Fruit fly (Drosophila melanogaster) whole organism, wandering third instar larva: ENCODE results near the gene CG17362.
A peak's percentile ranks its signal among the peaks of the same experiment; 100 is the strongest.

Experiments
- Abd-B ChIP-seq: fragments of >200 bp; optimal IDR thresholded peaks from 2 replicates; lab custom pipeline; 2017; ENCODE audit warnings: missing biosample characterization, missing genetic modification characterization
- CG32264 ChIP-seq: fragments of 200-800 bp; sonication (Bioruptor generic); optimal IDR thresholded peaks from 2 replicates; lab custom pipeline; 2016; ENCODE audit warnings: missing biosample characterization, missing genetic modification characterization
- CG9705 ChIP-seq: fragments of 200-800 bp; sonication (Bioruptor generic); optimal IDR thresholded peaks from 2 replicates; lab custom pipeline; 2018; ENCODE audit warnings: missing biosample characterization, mild to moderate bottlenecking, missing genetic modification characterization
- CrebA ChIP-seq: fragments of 200-800 bp; sonication (Bioruptor generic); optimal IDR thresholded peaks from 2 replicates; lab custom pipeline; 2016; ENCODE audit warnings: missing biosample characterization, mild to moderate bottlenecking, missing genetic modification characterization, borderline replicate concordance
- Dfd ChIP-seq: fragments of >200 bp; optimal IDR thresholded peaks from 2 replicates; lab custom pipeline; 2017; ENCODE audit warnings: missing biosample characterization, missing genetic modification characterization
- Dif ChIP-seq: fragments of 200-275, 200-300 bp; sonication (Bioruptor generic); optimal IDR thresholded peaks from 2 replicates; lab custom pipeline; 2018; ENCODE audit warnings: missing biosample characterization, missing genetic modification characterization; ENCODE audit not compliant: partially characterized antibody
- GATAd ChIP-seq: sonication (Bioruptor generic); optimal IDR thresholded peaks from 2 replicates; lab custom pipeline; 2016; ENCODE audit warnings: missing biosample characterization, missing genetic modification characterization
- HLH106 ChIP-seq: fragments of 200-800 bp; optimal IDR thresholded peaks from 3 replicates; lab custom pipeline; 2019; ENCODE audit warnings: missing biosample characterization, mild to moderate bottlenecking, missing genetic modification characterization, moderate library complexity
- Hnf4 ChIP-seq: fragments of 200-800 bp; sonication (Bioruptor generic); optimal IDR thresholded peaks from 2 replicates; lab custom pipeline; 2016; ENCODE audit warnings: missing biosample characterization, mild to moderate bottlenecking, missing genetic modification characterization
- Hr78 ChIP-seq: fragments of >200 bp; optimal IDR thresholded peaks from 2 replicates; lab custom pipeline; 2017; ENCODE audit warnings: missing biosample characterization, missing genetic modification characterization
- Hr83 ChIP-seq: fragments of 200-300 bp; sonication (Bioruptor generic); optimal IDR thresholded peaks from 2 replicates; lab custom pipeline; 2016; ENCODE audit warnings: missing biosample characterization, mild to moderate bottlenecking, missing genetic modification characterization, moderate library complexity; ENCODE audit not compliant: poor library complexity, severe bottlenecking
- Mio ChIP-seq: sonication (Bioruptor generic); optimal IDR thresholded peaks from 2 replicates; lab custom pipeline; 2016; ENCODE audit warnings: missing biosample characterization, missing genetic modification characterization
- Myc ChIP-seq: fragments of >200 bp; optimal IDR thresholded peaks from 2 replicates; lab custom pipeline; 2017
- N ChIP-seq: fragments of >200 bp; optimal IDR thresholded peaks from 2 replicates; lab custom pipeline; 2018; ENCODE audit warnings: missing biosample characterization, missing external identifiers, missing genetic modification characterization
- Sp1 ChIP-seq: fragments of 200-800 bp; sonication (Bioruptor generic); optimal IDR thresholded peaks from 3 replicates; lab custom pipeline; 2019; ENCODE audit warnings: missing biosample characterization, mild to moderate bottlenecking, missing genetic modification characterization, moderate library complexity
- dl ChIP-seq, 2 experiments: fragments of 175-275, 200-275 bp in 1 of 2; fragments of 200-275 bp in 1 of 2; sonication (Bioruptor generic); optimal IDR thresholded peaks; lab custom pipeline; 2018; ENCODE audit warnings: mild to moderate bottlenecking in 2 of 2, missing biosample characterization in 2 of 2, missing genetic modification characterization in 2 of 2, moderate library complexity in 2 of 2; ENCODE audit not compliant: partially characterized antibody in 2 of 2, insufficient read depth in 1 of 2
- dmrt93B ChIP-seq: fragments of 200-800 bp; sonication (Bioruptor generic); optimal IDR thresholded peaks from 2 replicates; lab custom pipeline; 2018; ENCODE audit warnings: missing biosample characterization, mild to moderate bottlenecking, missing genetic modification characterization
- dsf ChIP-seq: sonication (Bioruptor generic); optimal IDR thresholded peaks from 2 replicates; lab custom pipeline; 2016; ENCODE audit warnings: missing biosample characterization, missing genetic modification characterization, borderline replicate concordance
- ey ChIP-seq: fragments of 200-800 bp; sonication (Bioruptor generic); optimal IDR thresholded peaks from 2 replicates; lab custom pipeline; 2016; ENCODE audit warnings: missing biosample characterization, missing genetic modification characterization
- fru ChIP-seq: fragments of 200-800 bp; sonication (Bioruptor generic); optimal IDR thresholded peaks from 3 replicates; lab custom pipeline; 2016; ENCODE audit warnings: missing biosample characterization, mild to moderate bottlenecking, missing genetic modification characterization
- h ChIP-seq: fragments of 200-800 bp; sonication (Bioruptor generic); optimal IDR thresholded peaks from 3 replicates; lab custom pipeline; 2016; ENCODE audit warnings: missing biosample characterization, mild to moderate bottlenecking, missing genetic modification characterization
- jim ChIP-seq: fragments of 175-275, 200-325 bp; sonication (Bioruptor generic); optimal IDR thresholded peaks from 2 replicates; lab custom pipeline; 2016; ENCODE audit warnings: missing biosample characterization, mild to moderate bottlenecking, missing genetic modification characterization
- lola ChIP-seq: fragments of >200 bp; optimal IDR thresholded peaks from 2 replicates; lab custom pipeline; 2017; ENCODE audit warnings: missing biosample characterization, missing genetic modification characterization
- psq ChIP-seq: fragments of 200-800 bp; sonication (Bioruptor generic); optimal IDR thresholded peaks from 3 replicates; lab custom pipeline; 2017; ENCODE audit warnings: missing biosample characterization, mild to moderate bottlenecking, missing genetic modification characterization, moderate library complexity
- rgr ChIP-seq: fragments of 200-800 bp; sonication (Bioruptor generic); optimal IDR thresholded peaks from 3 replicates; lab custom pipeline; 2016; ENCODE audit warnings: missing biosample characterization, mild to moderate bottlenecking, missing genetic modification characterization
- sage ChIP-seq: fragments of 200-800 bp; sonication (Bioruptor generic); optimal IDR thresholded peaks from 2 replicates; lab custom pipeline; 2016; ENCODE audit warnings: missing biosample characterization, mild to moderate bottlenecking, missing genetic modification characterization
- tai ChIP-seq: sonication (Bioruptor generic); optimal IDR thresholded peaks from 2 replicates; lab custom pipeline; 2016; ENCODE audit warnings: missing biosample characterization, missing genetic modification characterization
- woc ChIP-seq: sonication (Bioruptor generic); optimal IDR thresholded peaks from 2 replicates; lab custom pipeline; 2016; ENCODE audit warnings: missing biosample characterization, mild to moderate bottlenecking, missing genetic modification characterization

Gene CG17362

dm6 chr3L:13965502-13965843 lies 20.9 kb upstream of the CG17362 start:
- TF ChIP-seq HLH106 (tag; lab: Kevin White, UChicago), result no peak
- no peak for TF ChIP-seq Mio (GFP tag; lab: Kevin White, UChicago)
- TF ChIP-seq Hr78, result no peak
- no peak for TF ChIP-seq dmrt93B
- TF ChIP-seq psq (GFP tag; lab: Kevin White, UChicago), result no peak
- no peak for TF ChIP-seq Dif (GFP tag; lab: Kevin White, UChicago)
- TF ChIP-seq Myc (lab: Kevin White, UChicago), result no peak
- TF ChIP-seq dsf (GFP tag; lab: Kevin White, UChicago), result no peak
- no peak for TF ChIP-seq rgr (GFP tag; lab: Kevin White, UChicago)
- no peak for TF ChIP-seq Sp1 (GFP tag; lab: Kevin White, UChicago)
- TF ChIP-seq dl (GFP tag; optimal IDR thresholded peaks at IDR 0.05; lab: Kevin White, UChicago; ENCODE audit: insufficient read depth in 1 of 2, partially characterized antibody in 2 of 2), result no peak
- TF ChIP-seq CG9705 (GFP tag; lab: Kevin White, UChicago), result no peak
- TF ChIP-seq GATAd (GFP tag; lab: Kevin White, UChicago), result no peak
- no peak for TF ChIP-seq Dfd (GFP tag; lab: Kevin White, UChicago)
- no peak for TF ChIP-seq sage (GFP tag; lab: Kevin White, UChicago)
- no peak for TF ChIP-seq tai (GFP tag; lab: Kevin White, UChicago)
- TF ChIP-seq CG32264 (GFP tag; lab: Kevin White, UChicago), result no peak

dm6 chr3L:13973377-13974111 lies 12.9 kb upstream of the CG17362 start, which contains the start of the genes CG13738 and Hsc70-1:
CG13738 (minus strand) TSS chr3L:13973477.
Hsc70-1 (plus strand) TSS chr3L:13974061.
- TF ChIP-seq psq (GFP tag; lab: Kevin White, UChicago) (no peak), lola (GFP tag; lab: Kevin White, UChicago) (no peak), h (GFP tag; lab: Kevin White, UChicago) (no peak), Mio (GFP tag; lab: Kevin White, UChicago) (no peak), Dif (GFP tag; lab: Kevin White, UChicago) (no peak), Hr83 (GFP tag; lab: Kevin White, UChicago) (no peak)

dm6 chr3L:13982516-13982915 lies 3.9 kb upstream of the CG17362 start:
- TF ChIP-seq Dfd (GFP tag; lab: Kevin White, UChicago) (peak; percentile 99), Abd-B (GFP tag; lab: Kevin White, UChicago) (no peak)

dm6 chr3L:13987578-13987977 lies 1.2 kb downstream of the CG17362 start, which contains the start of gene CG9040:
CG9040 (plus strand) TSS chr3L:13987878.
- TF ChIP-seq Sp1 (GFP tag; lab: Kevin White, UChicago) (no peak), psq (GFP tag; lab: Kevin White, UChicago) (no peak), fru (GFP tag; lab: Kevin White, UChicago) (no peak), CrebA (GFP tag; lab: Kevin White, UChicago) (no peak), N (GFP tag; lab: Kevin White, UChicago) (no peak), dmrt93B (no peak), Hnf4 (GFP tag; lab: Kevin White, UChicago) (no peak), lola (GFP tag; lab: Kevin White, UChicago) (no peak), Hr83 (GFP tag; lab: Kevin White, UChicago) (no peak), ey (no peak), sage (GFP tag; lab: Kevin White, UChicago) (no peak), CG32264 (GFP tag; lab: Kevin White, UChicago) (no peak), dsf (GFP tag; lab: Kevin White, UChicago) (no peak), Mio (GFP tag; lab: Kevin White, UChicago) (no peak), woc (GFP tag; lab: Kevin White, UChicago) (no peak), rgr (GFP tag; lab: Kevin White, UChicago) (no peak), jim (GFP tag; lab: Kevin White, UChicago) (no peak), Abd-B (GFP tag; lab: Kevin White, UChicago) (no peak), CG9705 (GFP tag; lab: Kevin White, UChicago) (no peak)

- TF ChIP-seq Dif (GFP tag; lab: Kevin White, UChicago), result peak; percentile 26
- TF ChIP-seq lola (GFP tag; lab: Kevin White, UChicago), result no peak
These were observed 4.9 kb downstream of the CG17362 start for dm6 chr3L:13991314-13991713.
